Worm (Caenorhabditis elegans): ENCODE results near the gene wrt-8.

DNA sequence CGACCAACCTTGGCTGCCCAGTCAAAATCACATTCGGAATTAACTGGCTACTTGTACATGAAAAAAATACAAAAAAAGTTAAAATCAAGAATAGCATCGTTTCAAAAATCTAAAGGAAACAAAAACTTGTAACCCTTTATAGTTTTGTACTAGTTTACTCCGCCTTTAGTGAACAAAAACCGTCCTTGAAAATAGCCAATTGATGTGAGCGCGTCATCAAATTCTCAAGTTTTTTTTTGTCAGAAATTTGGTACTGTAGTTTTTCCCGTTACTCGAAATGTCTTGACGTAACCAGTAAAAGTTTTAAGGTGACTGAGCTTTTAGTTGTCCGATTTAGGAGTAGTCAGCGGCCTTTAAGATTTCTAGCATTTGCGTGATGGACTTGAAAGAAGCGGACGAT, 2.9 kb upstream of the wrt-8 start, which contains the start of gene C29F3.3:
- TF ChIP-seq tab-1 (GFP tag; IDR thresholded peaks at IDR 0.05) = no peak
- TF ChIP-seq med-1 (GFP tag; optimal IDR thresholded peaks at IDR 0.05; ENCODE audit: insufficient read depth) = no peak
- TF ChIP-seq cog-1 (tag; optimal IDR thresholded peaks at IDR 0.05) = no peak
- TF ChIP-seq klf-2 (GFP tag; conservative IDR thresholded peaks at IDR 0.05) = no peak
- TF ChIP-seq ztf-29 (GFP tag; IDR thresholded peaks at IDR 0.05) = no peak
- no peak for TF ChIP-seq flt-1 (GFP tag; IDR thresholded peaks at IDR 0.05)
- TF ChIP-seq ztf-23 (GFP tag; IDR thresholded peaks at IDR 0.05) = no peak
